Comparison of ENCODE assay signal across 5 worm cellular contexts in the genomic region with DNA sequence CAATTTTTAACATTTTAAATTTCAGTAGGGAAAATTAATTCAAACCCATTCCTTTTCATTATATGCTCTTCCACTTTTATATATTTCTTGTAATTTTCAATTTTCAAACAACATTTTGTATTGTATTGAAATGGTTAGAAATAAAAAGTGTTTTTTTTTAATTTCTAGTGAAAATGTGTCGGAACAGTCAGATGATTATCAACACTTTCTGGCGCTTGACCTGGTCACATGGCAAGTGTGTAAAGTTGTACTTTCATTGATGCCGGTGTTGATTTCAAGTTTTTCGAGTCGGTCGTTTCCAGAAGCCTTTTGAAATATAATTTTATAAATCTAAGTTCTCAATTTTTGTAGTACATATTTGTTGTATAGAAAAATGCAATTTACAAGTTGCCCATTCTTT.
TF ChIP-seq lines count a peak whose summit lies in the region.

No protein-coding gene starts in this region.

TF ChIP-seq in whole organism, L1 larva, 84 proteins besides CTCF, POLR2A, EP300 and RAD21 (continued from another document):
- TF ChIP-seq zag-1 (tag; optimal IDR thresholded peaks at IDR 0.05; lab: Kevin White, UChicago) (no peak), mdl-1 (tag; optimal IDR thresholded peaks at IDR 0.05; lab: Kevin White, UChicago) (peak in 1 of 2 experiments; percentile 40), nhr-20 (tag; optimal IDR thresholded peaks at IDR 0.05; lab: Kevin White, UChicago) (peak; percentile 64), snu-23 (GFP tag; optimal IDR thresholded peaks at IDR 0.05; lab: Kevin White, UChicago) (peak; percentile 67), ceh-63 (GFP tag; optimal IDR thresholded peaks at IDR 0.05; lab: Kevin White, UChicago) (no peak), tbx-2 (tag; optimal IDR thresholded peaks at IDR 0.05; lab: Kevin White, UChicago) (no peak), elt-2 (tag; optimal IDR thresholded peaks at IDR 0.05; lab: Kevin White, UChicago) (peak; percentile 46), nhr-90 (tag; optimal IDR thresholded peaks at IDR 0.05; lab: Kevin White, UChicago; ENCODE audit: poor library complexity) (peak; percentile 13)

TF ChIP-seq in whole organism, L2 larva, 48 proteins besides CTCF, POLR2A, EP300 and RAD21 (continued from another document):
- TF ChIP-seq nhr-21 (tag; optimal IDR thresholded peaks at IDR 0.05; lab: Kevin White, UChicago) (no peak), crh-2 (tag; optimal IDR thresholded peaks at IDR 0.05; lab: Kevin White, UChicago) (peak; percentile 36), zag-1 (tag; optimal IDR thresholded peaks at IDR 0.05; lab: Kevin White, UChicago) (no peak), lin-39 (tag; optimal IDR thresholded peaks at IDR 0.05; lab: Kevin White, UChicago) (no peak), mbf-1 (tag; optimal IDR thresholded peaks at IDR 0.05; lab: Kevin White, UChicago) (no peak), alr-1 (tag; optimal IDR thresholded peaks at IDR 0.05; lab: Kevin White, UChicago) (no peak)
TF ChIP-seq in whole organism, L2 larva: peak in this region for 8.

TF ChIP-seq in whole organism, L3 larva, 47 proteins besides CTCF, POLR2A, EP300 and RAD21 (continued from another document):
- no peak for TF ChIP-seq nhr-77 (tag; optimal IDR thresholded peaks at IDR 0.05; lab: Kevin White, UChicago)
- no peak for TF ChIP-seq snpc-4 (tag; optimal IDR thresholded peaks at IDR 0.05; lab: Kevin White, UChicago)

TF ChIP-seq in whole organism, L4 larva, 104 proteins besides CTCF, POLR2A, EP300 and RAD21 (continued from another document):
- no peak for TF ChIP-seq lin-29 (GFP tag; IDR thresholded peaks at IDR 0.05; lab: Robert Waterston, UW)
- TF ChIP-seq hif-1 (tag; optimal IDR thresholded peaks at IDR 0.05; lab: Kevin White, UChicago) = peak in 1 of 2 experiments; percentile 46
- TF ChIP-seq Y105C5A.15 (GFP tag; IDR thresholded peaks at IDR 0.05; lab: Robert Waterston, UW) = no peak
- peak; percentile 93 for TF ChIP-seq hlh-30 (tag; optimal IDR thresholded peaks at IDR 0.05; lab: Kevin White, UChicago; ENCODE audit: insufficient read depth)
- no peak for TF ChIP-seq pha-4 (GFP tag; IDR thresholded peaks at IDR 0.05; lab: Robert Waterston, UW)
- TF ChIP-seq pha-4 (tag; optimal IDR thresholded peaks at IDR 0.05; lab: Kevin White, UChicago) = no peak
- peak in 1 of 2 experiments; percentile 44 for TF ChIP-seq mdl-1 (tag; optimal IDR thresholded peaks at IDR 0.05; lab: Kevin White, UChicago)
- no peak for TF ChIP-seq F49E8.2 (tag; optimal IDR thresholded peaks at IDR 0.05; lab: Kevin White, UChicago; ENCODE audit: borderline replicate concordance)
- no peak for TF ChIP-seq fos-1 (tag; optimal IDR thresholded peaks at IDR 0.05; lab: Kevin White, UChicago)
- peak; percentile 8 for TF ChIP-seq nhr-11 (tag; optimal IDR thresholded peaks at IDR 0.05; lab: Kevin White, UChicago)
- peak; percentile 53 for TF ChIP-seq ama-1 (optimal IDR thresholded peaks at IDR 0.05; lab: Kevin White, UChicago)
- no peak for TF ChIP-seq tra-1 (GFP tag; IDR thresholded peaks at IDR 0.05; lab: Robert Waterston, UW)
- no peak for TF ChIP-seq lim-7 (GFP tag; IDR thresholded peaks at IDR 0.05; lab: Robert Waterston, UW)
- TF ChIP-seq ZK337.2 (GFP tag; IDR thresholded peaks at IDR 0.05; lab: Robert Waterston, UW) = no peak
- no peak for TF ChIP-seq ceh-82 (tag; optimal IDR thresholded peaks at IDR 0.05; lab: Kevin White, UChicago)
- peak; percentile 54 for TF ChIP-seq dmd-6 (GFP tag; IDR thresholded peaks at IDR 0.05; lab: Robert Waterston, UW)

TF ChIP-seq in whole organism, young adult, 124 proteins besides CTCF, POLR2A, EP300 and RAD21 (continued from another document):
- TF ChIP-seq hmg-20 (GFP tag; IDR thresholded peaks at IDR 0.05; lab: Robert Waterston, UW) (no peak), hsf-1 (GFP tag; IDR thresholded peaks at IDR 0.05; lab: Robert Waterston, UW) (no peak), athp-1 (tag; optimal IDR thresholded peaks at IDR 0.05; lab: Kevin White, UChicago) (no peak), ceh-79 (tag; optimal IDR thresholded peaks at IDR 0.05; lab: Kevin White, UChicago) (no peak), B0035.1 (tag; optimal IDR thresholded peaks at IDR 0.05; lab: Kevin White, UChicago) (no peak), egl-18 (GFP tag; IDR thresholded peaks at IDR 0.05; lab: Robert Waterston, UW) (no peak), ekl-4 (GFP tag; IDR thresholded peaks at IDR 0.05; lab: Robert Waterston, UW) (peak; percentile 18; the same call in 1 of the 2 replicates), Y53G8AR.9 (GFP tag; conservative IDR thresholded peaks at IDR 0.05; lab: Robert Waterston, UW) (no peak), mes-4 (tag; optimal IDR thresholded peaks at IDR 0.05; lab: Kevin White, UChicago) (no peak), B0261.1 (tag; optimal IDR thresholded peaks at IDR 0.05; lab: Kevin White, UChicago) (no peak), nfyb-1 (GFP tag; IDR thresholded peaks at IDR 0.05; lab: Robert Waterston, UW) (peak; percentile 49; the same call in 1 of the 2 replicates), ztf-6 (GFP tag; IDR thresholded peaks at IDR 0.05; lab: Robert Waterston, UW) (no peak), somi-1 (GFP tag; optimal IDR thresholded peaks at IDR 0.05; lab: Kevin White, UChicago) (peak; percentile 19), Y79H2A.3 (GFP tag; conservative IDR thresholded peaks at IDR 0.05; lab: Robert Waterston, UW) (no peak), snpc-1.3 (tag; optimal IDR thresholded peaks at IDR 0.05; lab: Kevin White, UChicago; ENCODE audit: insufficient read depth) (no peak)
